Worm (Caenorhabditis elegans) whole organism, L4 larva: ENCODE measurements around the gene T05C12.8.

ENCODE experiments used
- R02D3.7 ChIP-seq: fragments of 150-350 bp; sonication (generic microtip); optimal IDR thresholded peaks from 3 replicates; lab custom pipeline; 2014; ENCODE audit warnings: missing biosample characterization, missing genetic modification characterization
- T26A8.4 ChIP-seq: fragments of 200-800 bp; sonication (Bioruptor generic); IDR thresholded peaks from 2 replicates; pipeline ENCODE4 v1.3.6; 2022; ENCODE audit warnings: missing genetic modification characterization, missing compliant biosample characterization
- aly-2 ChIP-seq: sonication (generic microtip); optimal IDR thresholded peaks from 2 replicates; lab custom pipeline; 2018; ENCODE audit warnings: missing biosample characterization, missing genetic modification characterization
- ceh-82 ChIP-seq: sonication (generic microtip); optimal IDR thresholded peaks from 2 replicates; lab custom pipeline; 2017; ENCODE audit warnings: missing biosample characterization, missing genetic modification characterization
- hlh-30 ChIP-seq: sonication (generic microtip); optimal IDR thresholded peaks from 2 replicates; lab custom pipeline; 2017; ENCODE audit warnings: antibody characterized with exemption, mild to moderate bottlenecking, missing genetic modification characterization, missing compliant biosample characterization; ENCODE audit not compliant: insufficient read depth
- jun-1 ChIP-seq: fragments of 150-350 bp; optimal IDR thresholded peaks from 2 replicates; lab custom pipeline; 2014; ENCODE audit warnings: missing biosample characterization, missing genetic modification reagents, missing genetic modification characterization
- nhr-237 ChIP-seq: sonication (generic microtip); optimal IDR thresholded peaks from 2 replicates; lab custom pipeline; 2017; ENCODE audit warnings: missing biosample characterization, missing genetic modification characterization
- nhr-28 ChIP-seq: fragments of 150-350 bp; optimal IDR thresholded peaks from 2 replicates; lab custom pipeline; 2014; ENCODE audit warnings: missing biosample characterization, missing genetic modification characterization
- unc-39 ChIP-seq: sonication (generic microtip); optimal IDR thresholded peaks from 2 replicates; lab custom pipeline; 2017; ENCODE audit warnings: missing biosample characterization, missing genetic modification characterization
- unc-62 ChIP-seq, 3 experiments: fragments of 150-350 bp in 1 of 3; sonication (generic microtip); optimal IDR thresholded peaks in 2 of 3; peaks in 1 of 3; 1 replicate in 1 of 3; 2 replicates in 2 of 3; lab custom pipeline; 2014 to 2017; ENCODE audit warnings: missing biosample characterization in 3 of 3, missing genetic modification characterization in 3 of 3, missing genetic modification reagents in 3 of 3, missing genotype in 1 of 3
- zag-1 ChIP-seq: fragments of 150-350 bp; optimal IDR thresholded peaks from 2 replicates; lab custom pipeline; 2014; ENCODE audit warnings: missing biosample characterization, missing genetic modification characterization

DNA sequence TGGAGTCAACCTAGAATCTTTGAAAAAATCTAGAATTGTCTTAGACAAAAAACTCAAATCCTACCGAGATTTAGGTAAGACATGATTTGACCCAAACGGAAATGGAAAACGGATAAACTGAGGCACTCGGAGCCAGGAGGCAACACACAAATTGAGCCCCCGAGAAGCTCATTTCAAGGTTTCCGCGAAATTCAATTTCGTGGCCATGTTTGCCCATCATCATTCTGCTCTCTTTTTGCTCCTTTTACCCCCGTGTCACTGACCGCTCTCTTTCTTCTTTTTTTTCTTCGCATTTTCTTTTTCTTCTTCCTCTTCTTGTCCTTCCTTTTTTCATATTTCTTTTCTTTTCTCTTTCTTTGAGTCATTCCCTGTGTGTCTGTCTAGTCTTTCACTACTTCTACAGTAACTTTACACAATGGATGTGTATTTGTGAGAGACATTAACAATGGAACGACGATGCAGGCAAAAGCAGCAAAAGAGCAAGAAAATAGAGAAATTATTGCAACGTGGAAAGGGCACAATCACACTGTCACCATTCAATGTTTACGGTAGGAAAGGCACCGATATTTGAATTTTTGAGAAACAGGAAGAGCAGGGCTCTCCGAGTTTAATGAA is 37.5 kb downstream of the T05C12.8 start:
- TF ChIP-seq ceh-82 (tag; lab: Kevin White, UChicago) (no peak), T26A8.4 (GFP tag; lab: Robert Waterston, UW) (no peak), unc-62 (GFP tag; optimal IDR thresholded peaks at IDR 0.05 in 1 of 2; lab: Kevin White, UChicago) (no peak), unc-62 (tag; optimal IDR thresholded peaks at IDR 0.05; lab: Kevin White, UChicago) (no peak), unc-39 (tag; lab: Kevin White, UChicago) (no peak), zag-1 (tag; lab: Kevin White, UChicago) (no peak), nhr-28 (tag; lab: Kevin White, UChicago) (no peak), R02D3.7 (no peak), nhr-237 (tag; lab: Kevin White, UChicago) (no peak), aly-2 (tag; lab: Kevin White, UChicago) (no peak), hlh-30 (tag; lab: Kevin White, UChicago) (no peak), jun-1 (tag; lab: Kevin White, UChicago) (no peak)
